Fruit fly (Drosophila melanogaster): ENCODE measurements around the gene sick.
A peak's percentile ranks its signal among the peaks of the same experiment; 100 is the strongest.

Gene sick

dm6 chr2L:19895526-19896185 is 99.5 kb downstream of the sick start:
- TF ChIP-seq rn (GFP tag; IDR thresholded peaks at IDR 0.05) (no peak), fd96Ca (GFP tag; IDR thresholded peaks at IDR 0.05) (peak; percentile 43; the same call in 1 of the 3 replicates), D1 (tag; optimal IDR thresholded peaks at IDR 0.05) (peak; percentile 86), EcR (GFP tag; optimal IDR thresholded peaks at IDR 0.05) (no peak), CG9948 (tag; optimal IDR thresholded peaks at IDR 0.05) (peak; percentile 87), gl (tag; optimal IDR thresholded peaks at IDR 0.05) (peak; percentile 26), CG17806 (tag; optimal IDR thresholded peaks at IDR 0.05) (peak; percentile 82), CG8159 (tag; optimal IDR thresholded peaks at IDR 0.05) (peak; percentile 91), Snoo (tag; optimal IDR thresholded peaks at IDR 0.05) (peak; percentile 75), CG4496 (GFP tag; IDR thresholded peaks at IDR 0.05) (no peak; the same call in 1 of the 3 replicates), Pif1A (GFP tag; optimal IDR thresholded peaks at IDR 0.05) (peak; percentile 76), CG10348 (GFP tag; IDR thresholded peaks at IDR 0.05) (no peak), CG12605 (GFP tag; IDR thresholded peaks at IDR 0.05) (peak; percentile 44; the same call in 1 of the 2 replicates), CG8301 (tag; optimal IDR thresholded peaks at IDR 0.05) (peak; percentile 74), CG14655 (GFP tag; optimal IDR thresholded peaks at IDR 0.05) (peak; percentile 94), CG13204 (GFP tag; optimal IDR thresholded peaks at IDR 0.05) (peak; percentile 42), CG34367 (tag; optimal IDR thresholded peaks at IDR 0.05) (peak; percentile 76), CG15710 (tag; optimal IDR thresholded peaks at IDR 0.05) (peak; percentile 86), CG32121 (GFP tag; IDR thresholded peaks at IDR 0.05) (peak; percentile 31; the same call in 1 of the 2 replicates), Pif1B (GFP tag; optimal IDR thresholded peaks at IDR 0.05) (peak; percentile 75), Ets98B (GFP tag; IDR thresholded peaks at IDR 0.05) (peak; percentile 32; the same call in 1 of the 2 replicates)

dm6 chr2L:19897027-19897426 is 100.9 kb downstream of the sick start:
- no peak for TF ChIP-seq Pif1B (GFP tag; optimal IDR thresholded peaks at IDR 0.05)
- no peak for TF ChIP-seq CG8159 (tag; optimal IDR thresholded peaks at IDR 0.05)
- TF ChIP-seq CG17806 (tag; optimal IDR thresholded peaks at IDR 0.05), result no peak
- no peak for TF ChIP-seq CG12605 (GFP tag; IDR thresholded peaks at IDR 0.05)
- no peak for TF ChIP-seq CG15710 (tag; optimal IDR thresholded peaks at IDR 0.05)
- no peak for TF ChIP-seq EcR (GFP tag; optimal IDR thresholded peaks at IDR 0.05)
- no peak for TF ChIP-seq CG13204 (GFP tag; optimal IDR thresholded peaks at IDR 0.05)
- no peak for TF ChIP-seq gl (tag; optimal IDR thresholded peaks at IDR 0.05)

- no peak for TF ChIP-seq CG32121 (GFP tag; IDR thresholded peaks at IDR 0.05)
- TF ChIP-seq Ets98B (GFP tag; IDR thresholded peaks at IDR 0.05), result no peak
- TF ChIP-seq CG4496 (GFP tag; IDR thresholded peaks at IDR 0.05), result no peak
- peak; percentile 16 for TF ChIP-seq CG14655 (GFP tag; optimal IDR thresholded peaks at IDR 0.05)
Measured at dm6 chr2L:19898540-19899300, 102.6 kb downstream of the sick start.

- TF ChIP-seq CG8301 (tag; optimal IDR thresholded peaks at IDR 0.05) (peak; percentile 48), CG14655 (GFP tag; optimal IDR thresholded peaks at IDR 0.05) (peak; percentile 58), fd96Ca (GFP tag; IDR thresholded peaks at IDR 0.05) (0 out of 3 replicates have a peak, but pooled peaks have one; percentile 7), CG4496 (GFP tag; IDR thresholded peaks at IDR 0.05) (peak; percentile 29; the same call in 1 of the 3 replicates), CG13204 (GFP tag; optimal IDR thresholded peaks at IDR 0.05) (no peak), CG34367 (tag; optimal IDR thresholded peaks at IDR 0.05) (no peak), Ets98B (GFP tag; IDR thresholded peaks at IDR 0.05) (peak; percentile 23; the same call in 1 of the 2 replicates), CG32121 (GFP tag; IDR thresholded peaks at IDR 0.05) (no peak)
Measured at dm6 chr2L:19899498-19899897, 103.3 kb downstream of the sick start.

dm6 chr2L:19902693-19903267 is 106.6 kb downstream of the sick start:
- TF ChIP-seq CG8301 (tag; optimal IDR thresholded peaks at IDR 0.05) (no peak), CG13204 (GFP tag; optimal IDR thresholded peaks at IDR 0.05) (no peak), CG14655 (GFP tag; optimal IDR thresholded peaks at IDR 0.05) (no peak), rn (GFP tag; IDR thresholded peaks at IDR 0.05) (no peak), CG15710 (tag; optimal IDR thresholded peaks at IDR 0.05) (no peak), D1 (tag; optimal IDR thresholded peaks at IDR 0.05) (no peak), EcR (GFP tag; optimal IDR thresholded peaks at IDR 0.05) (no peak), CG34367 (tag; optimal IDR thresholded peaks at IDR 0.05) (no peak), Ets98B (GFP tag; IDR thresholded peaks at IDR 0.05) (no peak), CG8159 (tag; optimal IDR thresholded peaks at IDR 0.05) (no peak), Pif1B (GFP tag; optimal IDR thresholded peaks at IDR 0.05) (no peak), CG9948 (tag; optimal IDR thresholded peaks at IDR 0.05) (no peak), CG12605 (GFP tag; IDR thresholded peaks at IDR 0.05) (no peak), CG17806 (tag; optimal IDR thresholded peaks at IDR 0.05) (no peak), CG4496 (GFP tag; IDR thresholded peaks at IDR 0.05) (no peak), fd96Ca (GFP tag; IDR thresholded peaks at IDR 0.05) (no peak), CG32121 (GFP tag; IDR thresholded peaks at IDR 0.05) (no peak), gl (tag; optimal IDR thresholded peaks at IDR 0.05) (no peak), Pif1A (GFP tag; optimal IDR thresholded peaks at IDR 0.05) (no peak)
